Worm (Caenorhabditis elegans) whole organism, late embryonic: ENCODE results near the gene str-140.
A peak's percentile ranks its signal among the peaks of the same experiment; 100 is the strongest.

Experiments used
- ahr-1 ChIP-seq: sonication (generic microtip); optimal IDR thresholded peaks from 2 replicates; lab custom pipeline; 2016; ENCODE audit warnings: missing genetic modification characterization, missing compliant biosample characterization
- ceh-14 ChIP-seq: sonication (generic microtip); optimal IDR thresholded peaks from 2 replicates; lab custom pipeline; 2016; ENCODE audit warnings: missing genotype, missing genetic modification characterization, missing compliant biosample characterization
- ceh-18 ChIP-seq: sonication (generic microtip); optimal IDR thresholded peaks from 2 replicates; lab custom pipeline; 2016; ENCODE audit warnings: missing genetic modification characterization, missing compliant biosample characterization
- ceh-22 ChIP-seq: sonication (generic microtip); optimal IDR thresholded peaks from 2 replicates; lab custom pipeline; 2017; ENCODE audit warnings: missing biosample characterization, missing genetic modification characterization
- ceh-30 ChIP-seq: fragments of 150-350 bp; optimal IDR thresholded peaks from 2 replicates; lab custom pipeline; 2014; ENCODE audit warnings: missing biosample characterization, missing genetic modification characterization
- ceh-31 ChIP-seq: sonication (generic microtip); optimal IDR thresholded peaks from 2 replicates; lab custom pipeline; 2016; ENCODE audit warnings: missing genetic modification characterization, missing compliant biosample characterization
- ceh-34 ChIP-seq: sonication (generic microtip); optimal IDR thresholded peaks from 2 replicates; lab custom pipeline; 2016; ENCODE audit warnings: mild to moderate bottlenecking, missing genetic modification characterization, missing compliant biosample characterization
- ceh-45 ChIP-seq: fragments of 200-800 bp; sonication (Bioruptor generic); IDR thresholded peaks from 2 replicates; pipeline ENCODE4 v1.3.6; 2022; ENCODE audit warnings: missing genetic modification reagents, missing genetic modification characterization, missing compliant biosample characterization
- ceh-9 ChIP-seq: sonication (generic microtip); optimal IDR thresholded peaks from 2 replicates; lab custom pipeline; 2016; ENCODE audit warnings: mild to moderate bottlenecking, missing genetic modification characterization, inconsistent platforms, missing compliant biosample characterization
- che-1 ChIP-seq: sonication (generic microtip); optimal IDR thresholded peaks from 2 replicates; lab custom pipeline; 2016; ENCODE audit warnings: mild to moderate bottlenecking, missing genetic modification characterization, missing compliant biosample characterization
- dve-1 ChIP-seq: sonication (generic microtip); optimal IDR thresholded peaks from 2 replicates; lab custom pipeline; 2017; ENCODE audit warnings: antibody characterized with exemption, mild to moderate bottlenecking, missing genetic modification characterization, missing compliant biosample characterization
- elt-2 ChIP-seq: sonication (generic microtip); optimal IDR thresholded peaks from 2 replicates; lab custom pipeline; 2016; ENCODE audit warnings: missing genetic modification reagents, missing genetic modification characterization, missing compliant biosample characterization
- elt-4 ChIP-seq: sonication (generic microtip); optimal IDR thresholded peaks from 2 replicates; lab custom pipeline; 2016; ENCODE audit warnings: missing genetic modification characterization, missing compliant biosample characterization
- fax-1 ChIP-seq: sonication (generic microtip); optimal IDR thresholded peaks from 2 replicates; lab custom pipeline; 2016; ENCODE audit warnings: missing genotype, missing genetic modification characterization, missing compliant biosample characterization
- fkh-10 ChIP-seq: fragments of 150-350 bp; optimal IDR thresholded peaks from 2 replicates; lab custom pipeline; 2014; ENCODE audit warnings: missing biosample characterization, missing genetic modification reagents, missing genetic modification characterization
- gmeb-2 ChIP-seq: sonication (generic microtip); optimal IDR thresholded peaks from 2 replicates; lab custom pipeline; 2016; ENCODE audit warnings: missing genetic modification characterization, inconsistent platforms, missing compliant biosample characterization
- hlh-30 ChIP-seq: sonication (generic microtip); optimal IDR thresholded peaks from 2 replicates; lab custom pipeline; 2017; ENCODE audit warnings: antibody characterized with exemption, missing genetic modification characterization, missing compliant biosample characterization; ENCODE audit not compliant: insufficient read depth
- hlh-6 ChIP-seq: sonication (generic microtip); optimal IDR thresholded peaks from 2 replicates; lab custom pipeline; 2016; ENCODE audit warnings: missing genotype, missing genetic modification characterization, missing compliant biosample characterization
- lin-11 ChIP-seq: fragments of 200-800 bp; sonication (Bioruptor generic); optimal IDR thresholded peaks from 2 replicates; lab custom pipeline; 2018; ENCODE audit warnings: mild to moderate bottlenecking, missing genetic modification characterization, missing compliant biosample characterization
- madf-2 ChIP-seq: sonication (generic microtip); optimal IDR thresholded peaks from 2 replicates; lab custom pipeline; 2017; ENCODE audit warnings: missing genetic modification characterization, missing compliant biosample characterization
- mec-3 ChIP-seq: sonication (generic microtip); optimal IDR thresholded peaks from 2 replicates; lab custom pipeline; 2016; ENCODE audit warnings: borderline replicate concordance, missing genetic modification characterization, missing compliant biosample characterization
- nfya-1 ChIP-seq: sonication (generic microtip); optimal IDR thresholded peaks from 2 replicates; lab custom pipeline; 2017; ENCODE audit warnings: missing genetic modification characterization, mild to moderate bottlenecking, missing compliant biosample characterization, antibody characterized with exemption, moderate library complexity
- nhr-11 ChIP-seq: fragments of 150-350 bp; optimal IDR thresholded peaks from 2 replicates; lab custom pipeline; 2014; ENCODE audit warnings: missing biosample characterization, missing genetic modification characterization
- pag-3 ChIP-seq: sonication (generic microtip); optimal IDR thresholded peaks from 2 replicates; lab custom pipeline; 2016; ENCODE audit warnings: missing compliant biosample characterization, missing genetic modification characterization, borderline replicate concordance
- pat-9 ChIP-seq: fragments of 200-800 bp; sonication (Bioruptor generic); optimal IDR thresholded peaks from 2 replicates; lab custom pipeline; 2018; ENCODE audit warnings: mild to moderate bottlenecking, missing genetic modification characterization, moderate library complexity, missing compliant biosample characterization
- pax-1 ChIP-seq: fragments of 150-350 bp; optimal IDR thresholded peaks from 2 replicates; lab custom pipeline; 2014; ENCODE audit warnings: missing biosample characterization, missing genetic modification characterization
- pha-4 ChIP-seq: fragments of 150-350 bp; optimal IDR thresholded peaks from 2 replicates; lab custom pipeline; 2018; ENCODE audit warnings: missing biosample characterization, missing genetic modification reagents, missing genetic modification characterization
- ref-2 ChIP-seq: sonication (generic microtip); optimal IDR thresholded peaks from 2 replicates; lab custom pipeline; 2016; ENCODE audit warnings: missing genetic modification characterization, missing compliant biosample characterization
- sox-2 ChIP-seq: fragments of 200-800 bp; sonication (Bioruptor generic); IDR thresholded peaks from 2 replicates; pipeline ENCODE4 v1.3.6; 2022; ENCODE audit warnings: missing genetic modification reagents, missing genetic modification characterization, missing compliant biosample characterization
- syd-9 ChIP-seq: sonication (generic microtip); optimal IDR thresholded peaks from 2 replicates; lab custom pipeline; 2016; ENCODE audit warnings: mild to moderate bottlenecking, missing genetic modification characterization, moderate library complexity, missing compliant biosample characterization
- tbx-2 ChIP-seq: sonication (generic microtip); optimal IDR thresholded peaks from 2 replicates; lab custom pipeline; 2016; ENCODE audit warnings: missing genetic modification characterization, missing compliant biosample characterization
- tbx-7 ChIP-seq: sonication (generic microtip); optimal IDR thresholded peaks from 2 replicates; lab custom pipeline; 2016; ENCODE audit warnings: missing genotype, missing genetic modification characterization, missing compliant biosample characterization
- unc-3 ChIP-seq, 2 experiments: fragments of 200-800 bp in 1 of 2; sonication (Bioruptor generic) in 1 of 2; sonication (generic microtip) in 1 of 2; conservative IDR thresholded peaks in 1 of 2; optimal IDR thresholded peaks in 1 of 2; 2 replicates each; pipeline versions ENCODE4 v1.3.6 to Lab custom; 2016 to 2022; ENCODE audit warnings: missing compliant biosample characterization in 2 of 2, missing genetic modification characterization in 2 of 2, missing genetic modification reagents in 1 of 2
- unc-42 ChIP-seq: sonication (generic microtip); optimal IDR thresholded peaks from 2 replicates; lab custom pipeline; 2016; ENCODE audit warnings: missing genotype, missing genetic modification characterization, missing compliant biosample characterization
- unc-55 ChIP-seq: sonication (generic microtip); optimal IDR thresholded peaks from 2 replicates; lab custom pipeline; 2017; ENCODE audit warnings: missing biosample characterization, missing genetic modification reagents, missing genetic modification characterization
- ztf-16 ChIP-seq: sonication (generic microtip); optimal IDR thresholded peaks from 2 replicates; lab custom pipeline; 2017; ENCODE audit warnings: missing genetic modification characterization, missing compliant biosample characterization

Gene str-140

ce11 chrV:8022040-8022439 is 45.7 kb downstream of the str-140 start, which contains the start of gene ech-3:
Gene ech-3, plus strand, starts transcription at chrV:8022217.
- TF ChIP-seq unc-3 (GFP tag; conservative IDR thresholded peaks at IDR 0.05; lab: Robert Waterston, UW) (no peak), unc-3 (tag; optimal IDR thresholded peaks at IDR 0.05; lab: Kevin White, UChicago) (no peak), elt-2 (tag; lab: Kevin White, UChicago) (no peak), fax-1 (tag; lab: Kevin White, UChicago) (no peak), pax-1 (tag; lab: Kevin White, UChicago) (no peak), tbx-2 (tag; lab: Kevin White, UChicago) (no peak), ceh-34 (tag; lab: Kevin White, UChicago) (no peak)

- TF ChIP-seq pha-4 (tag; lab: Kevin White, UChicago) (no peak), ceh-45 (GFP tag; lab: Robert Waterston, UW) (no peak), hlh-30 (tag; lab: Kevin White, UChicago) (peak; percentile 18)
Observed at ce11 chrV:8019783-8020182, 47.9 kb downstream of the str-140 start.

- TF ChIP-seq ref-2 (tag; lab: Kevin White, UChicago) (no peak), nfya-1 (no peak), ztf-16 (tag; lab: Kevin White, UChicago) (no peak), unc-42 (tag; lab: Kevin White, UChicago) (no peak), ceh-18 (no peak), ceh-30 (no peak), che-1 (tag; lab: Kevin White, UChicago) (no peak), lin-11 (tag; lab: Kevin White, UChicago) (no peak), ceh-45 (GFP tag; lab: Robert Waterston, UW) (no peak), mec-3 (tag; lab: Kevin White, UChicago) (no peak), tbx-7 (tag; lab: Kevin White, UChicago) (no peak), ceh-9 (tag; lab: Kevin White, UChicago) (no peak), syd-9 (no peak), elt-4 (tag; lab: Kevin White, UChicago) (no peak), tbx-2 (tag; lab: Kevin White, UChicago) (no peak), pag-3 (no peak), nhr-11 (tag; lab: Kevin White, UChicago) (no peak), hlh-6 (tag; lab: Kevin White, UChicago) (no peak), gmeb-2 (no peak), sox-2 (GFP tag; lab: Robert Waterston, UW) (no peak)
Observed at ce11 chrV:8018919-8019318, 48.8 kb downstream of the str-140 start.

ce11 chrV:8017924-8018323 is 49.8 kb downstream of the str-140 start:
- TF ChIP-seq che-1 (tag; lab: Kevin White, UChicago) (no peak), elt-2 (tag; lab: Kevin White, UChicago) (peak; percentile 97)

- TF ChIP-seq pag-3 (no peak), ceh-45 (GFP tag; lab: Robert Waterston, UW) (no peak), dve-1 (tag; lab: Kevin White, UChicago) (no peak), unc-55 (GFP tag; lab: Kevin White, UChicago) (no peak), unc-3 (GFP tag; conservative IDR thresholded peaks at IDR 0.05; lab: Robert Waterston, UW) (no peak), unc-3 (tag; optimal IDR thresholded peaks at IDR 0.05; lab: Kevin White, UChicago) (no peak), madf-2 (no peak), ceh-31 (no peak), ceh-22 (tag; lab: Kevin White, UChicago) (no peak), ahr-1 (no peak), ceh-14 (tag; lab: Kevin White, UChicago) (no peak), fkh-10 (no peak), pat-9 (tag; lab: Kevin White, UChicago) (no peak)
Observed at ce11 chrV:8016928-8017327, 50.8 kb downstream of the str-140 start, which contains the start of gene sptl-2. Gene sptl-2, plus strand, starts transcription at chrV:8017207.
